Fruit fly (Drosophila melanogaster): ENCODE data around the gene CG2540.

DNA sequence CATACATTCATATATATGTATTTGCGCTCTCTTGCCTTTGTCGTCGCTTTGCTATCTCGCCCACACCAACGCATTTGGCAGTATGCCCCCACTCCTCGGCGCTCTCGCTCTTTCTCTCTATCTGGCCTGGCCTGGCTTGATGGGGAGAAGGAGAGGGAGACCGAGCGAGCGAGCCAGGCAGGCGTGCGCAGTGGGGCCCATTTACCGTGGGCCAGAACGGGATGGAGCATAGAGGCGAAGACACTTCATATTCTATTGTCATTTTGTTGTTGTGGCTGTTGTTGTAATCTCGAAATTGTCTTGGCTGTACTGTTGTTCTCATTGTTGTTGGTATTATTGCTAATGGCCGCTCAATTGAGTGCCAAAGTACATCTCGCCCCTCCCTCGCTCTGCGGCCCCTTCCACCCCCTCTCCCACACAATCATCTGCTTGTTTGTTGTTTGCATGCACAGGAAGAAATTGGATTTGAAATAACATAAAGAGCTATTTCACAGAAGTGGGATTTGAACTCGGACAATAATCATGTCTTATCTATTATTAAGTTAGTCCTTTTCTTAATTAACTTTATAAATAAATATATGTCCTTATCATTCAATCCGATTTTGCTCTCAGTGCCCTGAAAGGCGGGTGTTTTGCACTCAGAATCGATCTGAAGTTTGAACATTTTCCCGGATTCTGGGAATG lies 35.6 kb downstream of the CG2540 start:
- no peak for TF ChIP-seq Abd-B (GFP tag; optimal IDR thresholded peaks at IDR 0.05)
- no peak for TF ChIP-seq pan (optimal IDR thresholded peaks at IDR 0.05)
- TF ChIP-seq lola (GFP tag; optimal IDR thresholded peaks at IDR 0.05) = no peak
- peak; percentile 88 for TF ChIP-seq OdsH (GFP tag; optimal IDR thresholded peaks at IDR 0.05)
